Fruit fly (Drosophila melanogaster) ovary, adult (tissue): ENCODE results near the gene fig.

Experiments used
- CG17801 ChIP-seq: fragments of 200-800 bp; optimal IDR thresholded peaks from 2 replicates; lab custom pipeline; 2019; ENCODE audit warnings: missing biosample characterization, mild to moderate bottlenecking, missing genetic modification characterization, moderate library complexity; ENCODE audit not compliant: partially characterized antibody

The fig gene

DNA sequence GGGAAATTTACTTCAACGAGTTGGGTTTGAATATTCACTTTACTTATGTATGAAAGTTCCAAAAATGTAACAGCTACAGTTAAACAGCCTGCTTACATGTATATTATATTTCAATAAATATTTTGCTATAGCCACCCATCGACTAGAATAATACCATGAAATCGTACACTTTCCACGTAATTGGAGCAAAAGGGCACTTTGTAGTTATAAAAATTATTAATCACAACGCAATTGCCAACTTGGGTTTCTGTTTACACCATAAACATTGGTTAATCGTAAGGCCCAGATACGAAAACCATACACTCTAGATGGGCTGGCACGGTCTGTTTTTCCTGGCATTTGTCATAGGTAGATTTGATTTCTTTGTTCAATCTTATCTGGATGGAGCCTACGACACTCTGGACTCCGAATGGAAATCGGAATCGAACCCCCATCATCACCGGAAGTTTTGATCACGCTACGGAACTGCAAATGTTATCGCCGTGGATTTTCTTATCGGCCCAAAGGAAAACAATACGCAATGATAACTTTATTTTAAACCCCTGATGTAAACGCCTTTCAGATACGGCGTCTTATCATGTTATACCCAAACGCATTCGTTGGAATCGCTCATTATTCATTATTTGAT lies at the start of gene fig:
Gene fig (minus strand): TSS at position 51 of the 628 bp plus-strand sequence.
- TF ChIP-seq CG17801 (GFP tag; lab: Kevin White, UChicago) = no peak

- no peak for TF ChIP-seq CG17801 (GFP tag; lab: Kevin White, UChicago)
These were observed 49.1 kb upstream of the fig start for dm6 chr3R:29829228-29829786.

- no peak for TF ChIP-seq CG17801 (GFP tag; lab: Kevin White, UChicago)
These were observed 38.4 kb upstream of the fig start, which contains the start of gene neo for dm6 chr3R:29818434-29819268. TSS of gene neo (plus strand) at chr3R:29819131.

- no peak for TF ChIP-seq CG17801 (GFP tag; lab: Kevin White, UChicago)
These were observed 37.4 kb upstream of the fig start, which contains the start of gene CG7829 for dm6 chr3R:29817664-29818063. TSS of gene CG7829 (minus strand) at chr3R:29817764.

- TF ChIP-seq CG17801 (GFP tag; lab: Kevin White, UChicago) = no peak
These were observed 36.0 kb upstream of the fig start, which contains the start of gene Vps16B for dm6 chr3R:29816266-29816665. TSS of gene Vps16B (minus strand) at chr3R:29816451.

DNA sequence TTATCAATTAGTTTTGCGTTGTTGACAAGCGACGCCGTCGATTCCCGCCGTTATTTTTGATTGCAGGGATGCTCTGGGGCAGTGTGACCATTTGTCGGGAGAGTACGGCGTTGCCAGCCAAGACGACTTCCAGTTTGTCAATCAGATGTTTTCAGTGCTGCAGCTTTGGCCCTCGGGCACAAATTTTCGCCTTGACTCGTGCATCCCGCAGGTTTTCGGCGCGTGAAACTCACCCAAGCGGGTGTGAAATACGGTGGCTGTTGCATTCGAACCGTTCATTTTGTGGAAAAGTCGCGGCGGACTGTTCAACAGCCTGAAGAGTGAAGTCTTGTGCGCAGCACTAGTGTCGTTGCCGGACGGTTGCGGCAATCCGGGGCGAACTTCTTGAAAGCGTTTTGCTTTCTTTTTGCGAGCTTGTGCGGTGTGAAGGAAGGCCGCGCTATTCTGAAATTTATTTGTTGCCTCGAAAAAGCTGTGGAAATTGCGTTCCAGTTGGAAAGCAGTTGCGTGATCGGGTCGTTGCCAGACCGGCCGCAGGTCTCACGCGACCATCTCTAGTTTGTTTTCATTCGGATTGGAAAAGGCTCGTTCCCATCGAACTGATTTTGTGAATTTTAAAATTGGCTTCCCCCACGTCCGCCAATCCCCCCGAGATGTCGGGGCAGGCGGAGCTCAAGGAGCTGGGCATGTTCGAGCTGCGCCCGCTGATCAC lies 26.6 kb upstream of the fig start, which contains the start of the genes ca and ncd:
Gene ca (plus strand): TSS at position 130 of the 712 bp plus-strand sequence.
Gene ncd (minus strand): TSS at position 446 of the 712 bp plus-strand sequence.
- TF ChIP-seq CG17801 (GFP tag; lab: Kevin White, UChicago) = no peak

dm6 chr3R:29802753-29803313 lies 22.6 kb upstream of the fig start, which contains the start of the genes Etfb and CG7789:
TSS of gene Etfb (minus strand) at chr3R:29802945.
TSS of gene CG7789 (plus strand) at chr3R:29803196.
- TF ChIP-seq CG17801 (GFP tag; lab: Kevin White, UChicago) = peak; percentile 87

DNA sequence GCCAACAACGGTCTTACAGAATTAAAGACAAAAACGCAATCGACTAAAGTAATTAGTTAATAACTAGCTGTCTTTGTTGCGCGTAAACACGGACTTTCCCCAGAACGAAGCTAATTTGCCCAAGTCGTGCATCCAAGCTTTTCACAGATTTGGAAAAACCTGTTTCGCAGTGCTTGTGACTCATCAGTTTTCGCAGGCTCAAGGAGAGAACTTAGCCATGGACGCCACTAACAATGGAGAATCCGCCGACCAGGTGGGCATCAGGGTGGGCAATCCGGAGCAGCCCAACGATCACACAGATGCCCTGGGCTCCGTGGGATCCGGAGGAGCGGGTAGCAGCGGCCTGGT lies 19.4 kb upstream of the fig start:
- no peak for TF ChIP-seq CG17801 (GFP tag; lab: Kevin White, UChicago)

dm6 chr3R:29798966-29799680 lies 18.9 kb upstream of the fig start, which contains the start of the genes Rnb and Drice:
TSS of gene Rnb (minus strand) at chr3R:29799354.
TSS of gene Drice (plus strand) at chr3R:29799658.
- peak; percentile 76 for TF ChIP-seq CG17801 (GFP tag; lab: Kevin White, UChicago)

dm6 chr3R:29797183-29797582 lies 16.9 kb upstream of the fig start:
- TF ChIP-seq CG17801 (GFP tag; lab: Kevin White, UChicago) = no peak

DNA sequence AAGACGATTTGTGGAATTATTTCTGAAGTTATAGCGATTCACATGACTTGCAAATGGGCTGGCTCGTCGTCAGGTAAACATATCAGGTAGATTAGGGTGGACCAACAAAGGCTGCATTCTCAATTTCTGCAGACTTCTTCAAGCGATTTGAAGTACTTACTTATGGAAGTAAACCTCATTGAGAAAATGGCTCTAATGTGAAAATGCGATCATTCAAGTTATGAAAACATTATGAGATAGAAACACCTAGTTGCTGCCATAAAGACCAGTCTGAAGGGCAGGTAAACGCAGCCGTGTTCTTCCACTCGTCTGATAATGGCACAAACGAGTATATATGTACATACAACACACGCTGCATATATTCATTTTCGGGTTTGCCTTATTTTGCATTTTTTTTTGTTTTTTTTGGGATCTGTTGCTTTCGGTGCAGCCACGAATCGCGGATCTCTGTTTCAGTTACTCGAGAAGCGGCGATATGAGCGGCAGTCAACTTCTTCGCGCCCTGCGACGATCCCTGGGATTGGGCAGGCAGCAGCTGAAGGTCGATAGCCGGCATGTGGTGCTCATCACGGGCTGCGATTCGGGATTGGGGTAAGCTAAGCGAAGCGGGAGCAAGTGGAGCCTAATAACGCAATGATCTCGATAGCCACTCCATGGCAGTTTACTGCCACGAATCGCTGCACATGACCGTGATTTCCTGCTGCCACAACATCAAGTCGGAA lies 14.1 kb upstream of the fig start, which contains the start of gene sro:
Gene sro (plus strand): TSS at position 437 of the 722 bp plus-strand sequence.
- peak; percentile 59 for TF ChIP-seq CG17801 (GFP tag; lab: Kevin White, UChicago)

dm6 chr3R:29790183-29790582 lies 9.9 kb upstream of the fig start:
- no peak for TF ChIP-seq CG17801 (GFP tag; lab: Kevin White, UChicago)
